Fruit fly (Drosophila melanogaster) whole organism, embryonic: Measurements from ENCODE around the gene RluA-1.

Source experiments
- CG10209 ChIP-seq: fragments of 200-800 bp; sonication (Bioruptor generic); optimal IDR thresholded peaks from 3 replicates; lab custom pipeline; 2017; ENCODE audit warnings: missing biosample characterization, mild to moderate bottlenecking, missing genetic modification characterization, missing genetic modification reagents
- CG10274 ChIP-seq: fragments of 200-800 bp; sonication (Bioruptor generic); optimal IDR thresholded peaks from 3 replicates; lab custom pipeline; 2017; ENCODE audit warnings: missing biosample characterization, mild to moderate bottlenecking, missing genetic modification characterization
- CG10366 ChIP-seq: fragments of 200-800 bp; sonication (Bioruptor generic); IDR thresholded peaks from 2 replicates; pipeline ENCODE4 v1.3.6; 2022; ENCODE audit warnings: missing biosample characterization, missing genetic modification characterization
- CG10431 ChIP-seq: fragments of 200-800 bp; sonication (Bioruptor generic); optimal IDR thresholded peaks from 3 replicates; lab custom pipeline; 2018; ENCODE audit warnings: missing biosample characterization, mild to moderate bottlenecking, missing genetic modification characterization
- CG11560 ChIP-seq: fragments of 200-800 bp; sonication (Bioruptor generic); IDR thresholded peaks from 3 replicates; pipeline ENCODE4 v1.3.6; 2022; ENCODE audit warnings: missing biosample characterization, missing genetic modification characterization
- CG11696 ChIP-seq: fragments of 200-800 bp; sonication (Bioruptor generic); IDR thresholded peaks from 2 replicates; pipeline ENCODE4 v1.3.6; 2022; ENCODE audit warnings: missing biosample characterization, missing genetic modification characterization
- CG12744 ChIP-seq: fragments of 200-800 bp; sonication (Bioruptor generic); optimal IDR thresholded peaks from 2 replicates; lab custom pipeline; 2016; ENCODE audit warnings: missing biosample characterization, missing genetic modification characterization
- CG12769 ChIP-seq: fragments of 200-800 bp; sonication (Bioruptor generic); optimal IDR thresholded peaks from 2 replicates; lab custom pipeline; 2019; ENCODE audit warnings: missing biosample characterization, mild to moderate bottlenecking, missing genetic modification characterization, moderate library complexity
- CG1529 ChIP-seq: fragments of 200-800 bp; sonication (Bioruptor generic); optimal IDR thresholded peaks from 3 replicates; lab custom pipeline; 2018; ENCODE audit warnings: missing biosample characterization, missing genetic modification characterization
- CG15479 ChIP-seq: fragments of 200-800 bp; sonication (Bioruptor generic); optimal IDR thresholded peaks from 3 replicates; lab custom pipeline; 2019; ENCODE audit warnings: missing biosample characterization, mild to moderate bottlenecking, missing genetic modification characterization, moderate library complexity
- CG16813 ChIP-seq: fragments of 200-800 bp; sonication (Bioruptor generic); IDR thresholded peaks from 3 replicates; pipeline ENCODE4 v1.3.6; 2022; ENCODE audit warnings: missing biosample characterization, missing genetic modification characterization; ENCODE audit not compliant: partially characterized antibody
- CG17361 ChIP-seq: fragments of 200-800 bp; sonication (Bioruptor generic); IDR thresholded peaks from 3 replicates; pipeline ENCODE4 v1.3.6; 2022; ENCODE audit warnings: missing biosample characterization, missing genetic modification characterization
- CG2116 ChIP-seq: fragments of 200-800 bp; sonication (Bioruptor generic); optimal IDR thresholded peaks from 3 replicates; lab custom pipeline; 2018; ENCODE audit warnings: missing biosample characterization, mild to moderate bottlenecking, missing genetic modification characterization
- CG2678 ChIP-seq: fragments of 200-800 bp; sonication (Bioruptor generic); optimal IDR thresholded peaks from 3 replicates; lab custom pipeline; 2019; ENCODE audit warnings: missing biosample characterization, mild to moderate bottlenecking, missing genetic modification characterization, moderate library complexity
- CG2875 ChIP-seq: fragments of 200-800 bp; sonication (Bioruptor generic); optimal IDR thresholded peaks from 2 replicates; lab custom pipeline; 2017; ENCODE audit warnings: missing biosample characterization, mild to moderate bottlenecking, missing genetic modification characterization, missing genetic modification reagents
- CG31224 ChIP-seq: fragments of 200-800 bp; sonication (Bioruptor generic); IDR thresholded peaks from 2 replicates; pipeline ENCODE4 v1.3.6; 2022; ENCODE audit warnings: missing biosample characterization, missing genetic modification characterization
- CG31441 ChIP-seq: fragments of 200-800 bp; sonication (Bioruptor generic); IDR thresholded peaks from 2 replicates; pipeline ENCODE4 v1.3.6; 2022; ENCODE audit warnings: missing biosample characterization, missing genetic modification characterization
- CG3163 ChIP-seq: fragments of 200-800 bp; sonication (Bioruptor generic); optimal IDR thresholded peaks from 3 replicates; lab custom pipeline; 2016; ENCODE audit warnings: missing biosample characterization, missing genetic modification characterization
- CG32767 ChIP-seq: fragments of 200-800 bp; sonication (Bioruptor generic); IDR thresholded peaks from 2 replicates; pipeline ENCODE4 v1.3.6; 2022; ENCODE audit warnings: missing biosample characterization, missing genetic modification characterization
- CG33557 ChIP-seq: fragments of 200-800 bp; sonication (Bioruptor generic); optimal IDR thresholded peaks from 2 replicates; lab custom pipeline; 2019; ENCODE audit warnings: missing biosample characterization, mild to moderate bottlenecking, missing genetic modification characterization, moderate library complexity
- CG3726 ChIP-seq: fragments of 200-800 bp; sonication (Bioruptor generic); IDR thresholded peaks from 3 replicates; pipeline ENCODE4, ENCODE4 v1.3.6; 2022; ENCODE audit warnings: missing biosample characterization, missing genetic modification characterization
- CG3847 ChIP-seq: fragments of 200-800 bp; sonication (Bioruptor generic); IDR thresholded peaks from 2 replicates; pipeline ENCODE4 v1.3.6; 2022; ENCODE audit warnings: missing biosample characterization, missing genetic modification characterization
- CG43689 ChIP-seq: fragments of 200-800 bp; sonication (Bioruptor generic); IDR thresholded peaks from 2 replicates; pipeline ENCODE4 v1.3.6; 2022; ENCODE audit warnings: missing biosample characterization, missing genetic modification characterization
- CG4730 ChIP-seq: fragments of 200-800 bp; sonication (Bioruptor generic); IDR thresholded peaks from 2 replicates; pipeline ENCODE4 v1.3.6; 2022; ENCODE audit warnings: missing biosample characterization, missing genetic modification characterization
- CG6854 ChIP-seq: fragments of 200-800 bp; sonication (Bioruptor generic); optimal IDR thresholded peaks from 3 replicates; lab custom pipeline; 2017; ENCODE audit warnings: missing biosample characterization, mild to moderate bottlenecking, missing genetic modification characterization
- CG9609 ChIP-seq: fragments of 200-800 bp; sonication (Bioruptor generic); optimal IDR thresholded peaks from 3 replicates; lab custom pipeline; 2016; ENCODE audit warnings: missing biosample characterization, missing genetic modification characterization
- Camta ChIP-seq: fragments of 200-800 bp; sonication (Bioruptor generic); optimal IDR thresholded peaks from 2 replicates; lab custom pipeline; 2016; ENCODE audit warnings: missing biosample characterization, missing genetic modification characterization
- Eip74EF ChIP-seq, 2 experiments: fragments of 200-800 bp in 1 of 2; fragments of >200 bp in 1 of 2; sonication (Bioruptor generic) in 1 of 2; optimal IDR thresholded peaks; 2 replicates each; lab custom pipeline; 2017 to 2019; ENCODE audit warnings: missing biosample characterization in 2 of 2, missing genetic modification characterization in 2 of 2, mild to moderate bottlenecking in 1 of 2, moderate library complexity in 1 of 2
- Ets65A ChIP-seq: fragments of 200-800 bp; sonication (Bioruptor generic); peaks from one replicate; lab custom pipeline; 2016; ENCODE audit warnings: missing biosample characterization, missing genetic modification characterization
- Hey ChIP-seq: fragments of 200-800 bp; sonication (Bioruptor generic); optimal IDR thresholded peaks from 3 replicates; lab custom pipeline; 2018; ENCODE audit warnings: missing biosample characterization, mild to moderate bottlenecking, missing genetic modification characterization
- Hmr ChIP-seq: fragments of 200-800 bp; sonication (Bioruptor generic); optimal IDR thresholded peaks from 3 replicates; lab custom pipeline; 2017; ENCODE audit warnings: mild to moderate bottlenecking, missing biosample characterization, missing genetic modification reagents, missing genetic modification characterization
- Lpt ChIP-seq: fragments of >200 bp; optimal IDR thresholded peaks from 2 replicates; lab custom pipeline; 2018; ENCODE audit warnings: missing biosample characterization, missing genetic modification characterization
- MTF-1 ChIP-seq: fragments of 200-800 bp; sonication (Bioruptor generic); optimal IDR thresholded peaks from 2 replicates; lab custom pipeline; 2018; ENCODE audit warnings: missing biosample characterization, mild to moderate bottlenecking, missing genetic modification characterization, borderline replicate concordance
- Meics ChIP-seq: fragments of 200-800 bp; sonication (Bioruptor generic); optimal IDR thresholded peaks from 2 replicates; lab custom pipeline; 2017; ENCODE audit warnings: missing biosample characterization, mild to moderate bottlenecking, missing genetic modification characterization
- Opbp ChIP-seq: fragments of 200-800 bp; sonication (Bioruptor generic); IDR thresholded peaks from 3 replicates; pipeline ENCODE4 v1.3.6; 2022; ENCODE audit warnings: missing biosample characterization, missing genetic modification characterization; ENCODE audit not compliant: partially characterized antibody
- Rx ChIP-seq: fragments of 200-800 bp; sonication (Bioruptor generic); IDR thresholded peaks from 2 replicates; pipeline ENCODE4 v1.3.6; 2022; ENCODE audit warnings: missing biosample characterization, missing genetic modification characterization
- Sox102F ChIP-seq: fragments of 200-800 bp; sonication (Bioruptor generic); optimal IDR thresholded peaks from 2 replicates; lab custom pipeline; 2018; ENCODE audit warnings: missing biosample characterization, mild to moderate bottlenecking, missing genetic modification characterization, moderate library complexity
- amos ChIP-seq: fragments of 200-800 bp; sonication (Bioruptor generic); IDR thresholded peaks from 2 replicates; pipeline ENCODE4 v1.3.6; 2022; ENCODE audit warnings: missing biosample characterization, missing genetic modification characterization; ENCODE audit not compliant: partially characterized antibody
- aop ChIP-seq: fragments of 200-800 bp; sonication (Bioruptor generic); IDR thresholded peaks from 2 replicates; pipeline ENCODE4 v1.3.6; 2022; ENCODE audit warnings: missing biosample characterization, missing genetic modification characterization
- danr ChIP-seq: fragments of 200-800 bp; sonication (Bioruptor generic); IDR thresholded peaks from 2 replicates; pipeline ENCODE4 v1.3.6; 2022; ENCODE audit warnings: missing biosample characterization, missing genetic modification characterization
- dmrt11E ChIP-seq: fragments of 200-800 bp; sonication (Bioruptor generic); optimal IDR thresholded peaks from 3 replicates; lab custom pipeline; 2018; ENCODE audit warnings: missing biosample characterization, mild to moderate bottlenecking, missing genetic modification characterization, moderate library complexity
- gce ChIP-seq: fragments of 200-800 bp; sonication (Bioruptor generic); IDR thresholded peaks from 3 replicates; pipeline ENCODE4 v1.3.6; 2022; ENCODE audit warnings: missing biosample characterization, missing genetic modification characterization
- hb ChIP-seq: fragments of 200-800 bp; sonication (Bioruptor generic); IDR thresholded peaks from 3 replicates; pipeline ENCODE4 v1.3.6; 2022; ENCODE audit warnings: missing biosample characterization, missing genetic modification characterization; ENCODE audit not compliant: partially characterized antibody
- hbn ChIP-seq: fragments of 200-800 bp; sonication (Bioruptor generic); IDR thresholded peaks from 2 replicates; pipeline ENCODE4 v1.3.6; 2022; ENCODE audit warnings: missing biosample characterization, missing genetic modification characterization; ENCODE audit not compliant: partially characterized antibody
- hth ChIP-seq: fragments of >200 bp; optimal IDR thresholded peaks from 2 replicates; lab custom pipeline; 2017; ENCODE audit warnings: inconsistent platforms
- ken ChIP-seq: fragments of 200-800 bp; sonication (Bioruptor generic); IDR thresholded peaks from 3 replicates; pipeline ENCODE4 v1.3.6; 2022; ENCODE audit warnings: missing biosample characterization, missing genetic modification characterization
- knrl ChIP-seq: fragments of 200-800 bp; sonication (Bioruptor generic); IDR thresholded peaks from 3 replicates; pipeline ENCODE4 v1.3.6; 2022; ENCODE audit warnings: missing biosample characterization, missing genetic modification characterization; ENCODE audit not compliant: partially characterized antibody
- mam ChIP-seq: fragments of 200-800 bp; sonication (Bioruptor generic); optimal IDR thresholded peaks from 3 replicates; lab custom pipeline; 2016; ENCODE audit warnings: missing biosample characterization, missing genetic modification characterization
- org-1 ChIP-seq: fragments of 200-800 bp; sonication (Bioruptor generic); optimal IDR thresholded peaks from 2 replicates; lab custom pipeline; 2017; ENCODE audit warnings: missing biosample characterization, missing genetic modification characterization
- repo ChIP-seq: fragments of 200-800 bp; sonication (Bioruptor generic); optimal IDR thresholded peaks from 2 replicates; lab custom pipeline; 2016; ENCODE audit warnings: missing biosample characterization, missing genetic modification characterization
- salm ChIP-seq: fragments of 200-800 bp; sonication (Bioruptor generic); optimal IDR thresholded peaks from 2 replicates; lab custom pipeline; 2018; ENCODE audit warnings: missing biosample characterization, mild to moderate bottlenecking, missing genetic modification characterization
- so ChIP-seq: fragments of 200-800 bp; sonication (Bioruptor generic); IDR thresholded peaks from 3 replicates; pipeline ENCODE4 v1.3.6; 2022; ENCODE audit warnings: missing biosample characterization, missing genetic modification characterization
- zfh2 ChIP-seq: fragments of 200-800 bp; sonication (Bioruptor generic); optimal IDR thresholded peaks from 2 replicates; lab custom pipeline; 2016; ENCODE audit warnings: missing biosample characterization, missing genetic modification characterization

The RluA-1 gene

DNA sequence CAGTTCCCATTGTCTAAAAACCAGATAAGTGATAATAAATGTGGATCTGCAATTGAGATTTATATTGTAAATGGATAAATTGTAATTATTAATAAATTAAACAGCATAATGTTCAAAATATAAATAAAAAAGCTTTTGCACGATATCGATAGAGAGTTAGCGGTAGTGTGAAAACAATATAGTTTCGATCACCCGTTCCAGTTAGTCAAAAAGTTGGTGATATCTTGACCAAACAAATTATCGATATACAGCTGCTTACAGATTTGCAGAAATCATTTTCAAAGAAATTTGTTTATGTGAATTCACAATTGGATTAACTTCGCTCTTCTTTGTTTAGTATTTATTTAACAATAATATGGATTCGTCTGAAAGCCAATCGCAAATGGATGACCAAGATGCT is 35.0 kb downstream of the RluA-1 start, which contains the start of gene Nse4 (continued):
- no peak for TF ChIP-seq ken (GFP tag; lab: Robert Waterston, UW)
- TF ChIP-seq CG16813 (GFP tag; lab: Robert Waterston, UW) = peak; percentile 82
- TF ChIP-seq dmrt11E (tag; lab: Kevin White, UChicago) = no peak
- TF ChIP-seq salm (tag; lab: Kevin White, UChicago) = no peak
- TF ChIP-seq knrl (GFP tag; lab: Robert Waterston, UW) = peak; percentile 71
- no peak for TF ChIP-seq CG1529 (GFP tag; lab: Kevin White, UChicago)
- no peak for TF ChIP-seq Eip74EF (GFP tag; optimal IDR thresholded peaks at IDR 0.05; lab: Kevin White, UChicago)
- no peak for TF ChIP-seq CG9609 (GFP tag; lab: Kevin White, UChicago)
- no peak for TF ChIP-seq zfh2
- no peak for TF ChIP-seq hth (lab: Kevin White, UChicago)
- TF ChIP-seq CG10209 (GFP tag; lab: Kevin White, UChicago) = no peak
- no peak for TF ChIP-seq CG3847 (GFP tag; lab: Robert Waterston, UW)
- TF ChIP-seq repo = no peak
- TF ChIP-seq Camta (GFP tag; lab: Kevin White, UChicago) = no peak
- TF ChIP-seq CG2678 (tag; lab: Kevin White, UChicago) = no peak
- no peak for TF ChIP-seq CG10366 (GFP tag; lab: Robert Waterston, UW)
- no peak for TF ChIP-seq CG3726
- no peak for TF ChIP-seq Hey (tag; lab: Kevin White, UChicago)
- no peak for TF ChIP-seq so (GFP tag; lab: Robert Waterston, UW)
- TF ChIP-seq CG11560 (tag; lab: Robert Waterston, UW) = no peak
- no peak for TF ChIP-seq CG32767 (GFP tag; lab: Robert Waterston, UW)
- TF ChIP-seq aop = no peak
- TF ChIP-seq CG3163 (GFP tag; lab: Kevin White, UChicago) = no peak
- TF ChIP-seq gce = no peak
- TF ChIP-seq CG10274 (GFP tag; lab: Kevin White, UChicago) = no peak
- TF ChIP-seq Hmr (GFP tag; lab: Kevin White, UChicago) = no peak
- TF ChIP-seq CG12769 = no peak
- TF ChIP-seq Lpt = no peak
- TF ChIP-seq danr (GFP tag; lab: Robert Waterston, UW) = no peak
- no peak for TF ChIP-seq CG31224 (GFP tag; lab: Robert Waterston, UW)
- TF ChIP-seq CG43689 = no peak
- TF ChIP-seq CG12744 (GFP tag; lab: Kevin White, UChicago) = no peak
- no peak for TF ChIP-seq Sox102F (GFP tag; lab: Kevin White, UChicago)
- TF ChIP-seq CG2875 (GFP tag; lab: Kevin White, UChicago) = no peak
- TF ChIP-seq CG15479 (GFP tag; lab: Kevin White, UChicago) = no peak
- peak; percentile 79; the same call in 2 of the 3 replicates for TF ChIP-seq hb (GFP tag; lab: Robert Waterston, UW)
- peak; percentile 69 for TF ChIP-seq CG2116 (GFP tag; lab: Kevin White, UChicago)
- no peak for TF ChIP-seq CG11696
- TF ChIP-seq, all 482 proteins: peak for 65

DNA sequence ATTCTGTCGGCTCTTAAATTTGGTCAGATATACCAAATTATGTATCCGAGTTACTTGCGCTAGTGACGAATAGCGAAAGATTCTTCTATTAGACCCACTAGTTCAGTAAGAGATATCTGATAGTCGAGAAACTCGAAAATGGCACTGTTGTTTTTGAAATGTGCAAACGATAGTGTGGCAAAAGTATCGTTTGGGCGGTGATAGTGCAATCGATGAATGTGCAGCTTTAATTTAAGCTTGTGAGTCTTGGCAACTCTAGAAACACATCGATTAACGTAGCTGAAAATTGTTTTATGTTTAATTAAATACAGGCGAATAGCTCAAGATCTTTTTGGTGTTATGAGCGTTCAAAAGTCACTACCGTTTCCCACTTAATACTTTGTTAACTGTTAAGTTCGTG is 36.8 kb downstream of the RluA-1 start, which contains the start of gene STUB1:
STUB1 (plus strand) TSS at position 232 of the 400 bp plus-strand sequence.
- TF ChIP-seq CG10431 (no peak), Opbp (GFP tag; lab: Robert Waterston, UW) (peak; percentile 97), hbn (GFP tag; lab: Robert Waterston, UW) (peak; percentile 97), CG31441 (GFP tag; lab: Robert Waterston, UW) (no peak), org-1 (GFP tag; lab: Kevin White, UChicago) (no peak), CG33557 (GFP tag; lab: Kevin White, UChicago) (no peak), mam (GFP tag; lab: Kevin White, UChicago) (peak; percentile 43), CG4730 (GFP tag; lab: Robert Waterston, UW) (no peak), Ets65A (GFP tag; lab: Kevin White, UChicago) (peak; percentile 25), Meics (GFP tag; lab: Kevin White, UChicago) (no peak), Rx (GFP tag; lab: Robert Waterston, UW) (no peak), MTF-1 (GFP tag; lab: Kevin White, UChicago) (no peak), repo (peak; percentile 8), CG6854 (GFP tag; lab: Kevin White, UChicago) (no peak), CG17361 (no peak), amos (GFP tag; lab: Robert Waterston, UW) (peak; percentile 98; the same call in 1 of the 2 replicates)
